Worm (Caenorhabditis elegans) whole organism, L1 larva: ENCODE measurements around the gene cyp-13A3.

ENCODE experiments used
- C04F5.9 ChIP-seq: sonication (generic microtip); optimal IDR thresholded peaks from 2 replicates; lab custom pipeline; 2016; ENCODE audit warnings: missing genetic modification characterization, missing compliant biosample characterization
- C16A3.4 ChIP-seq: fragments of 150-350 bp; optimal IDR thresholded peaks from 2 replicates; lab custom pipeline; 2014; ENCODE audit warnings: missing biosample characterization, missing genetic modification characterization
- C34B4.2 ChIP-seq: sonication (generic microtip); optimal IDR thresholded peaks from 2 replicates; lab custom pipeline; 2017; ENCODE audit warnings: mild to moderate bottlenecking, missing genetic modification characterization, missing compliant biosample characterization
- F16B12.6 ChIP-seq: fragments of 150-350 bp; optimal IDR thresholded peaks from 2 replicates; lab custom pipeline; 2014; ENCODE audit warnings: missing biosample characterization, missing genetic modification characterization
- Y116A8C.19 ChIP-seq: sonication (generic microtip); optimal IDR thresholded peaks from 2 replicates; lab custom pipeline; 2016; ENCODE audit warnings: missing compliant biosample characterization, missing genetic modification characterization, borderline replicate concordance
- aha-1 ChIP-seq: fragments of 150-350 bp; optimal IDR thresholded peaks from 2 replicates; lab custom pipeline; 2014; ENCODE audit warnings: missing biosample characterization, missing genetic modification characterization
- ama-1 ChIP-seq: fragments of 150-350 bp; optimal IDR thresholded peaks from 2 replicates; lab custom pipeline; 2014
- ceh-63 ChIP-seq: fragments of 200-800 bp; sonication (Bioruptor generic); optimal IDR thresholded peaks from 2 replicates; lab custom pipeline; 2018; ENCODE audit warnings: mild to moderate bottlenecking, missing genetic modification characterization, missing compliant biosample characterization
- ceh-8 ChIP-seq: fragments of 200-800 bp; sonication (Bioruptor generic); optimal IDR thresholded peaks from 2 replicates; lab custom pipeline; 2018; ENCODE audit warnings: mild to moderate bottlenecking, missing genetic modification characterization, moderate library complexity, missing compliant biosample characterization
- ces-1 ChIP-seq: fragments of 150-350 bp; optimal IDR thresholded peaks from 2 replicates; lab custom pipeline; 2014; ENCODE audit warnings: missing biosample characterization, missing genetic modification reagents, missing genetic modification characterization
- dpl-1 ChIP-seq, 3 experiments: fragments of 150-350 bp in 2 of 3; sonication (generic microtip) in 1 of 3; optimal IDR thresholded peaks; 2 replicates each; lab custom pipeline; 2014 to 2017; ENCODE audit warnings: missing biosample characterization in 3 of 3, missing genetic modification characterization in 3 of 3, missing genetic modification reagents in 3 of 3
- efl-1 ChIP-seq, 4 experiments: fragments of 150-350 bp; optimal IDR thresholded peaks in 3 of 4; peaks in 1 of 4; 1 replicate in 1 of 4; 2 replicates in 3 of 4; lab custom pipeline; 2014; ENCODE audit warnings: missing biosample characterization in 2 of 4, missing genetic modification characterization in 2 of 4, missing genetic modification reagents in 2 of 4
- efl-3 ChIP-seq: fragments of 200-800 bp; sonication (Bioruptor generic); optimal IDR thresholded peaks from 2 replicates; lab custom pipeline; 2018; ENCODE audit warnings: mild to moderate bottlenecking, missing genetic modification characterization, missing compliant biosample characterization
- egl-27 ChIP-seq, 2 experiments: fragments of 150-350 bp in 1 of 2; sonication (generic microtip); optimal IDR thresholded peaks; 3 replicates each; lab custom pipeline; 2017 to 2018; ENCODE audit warnings: missing biosample characterization in 2 of 2, missing genetic modification characterization in 2 of 2, missing genetic modification reagents in 2 of 2
- elt-3 ChIP-seq, 6 experiments: fragments of 150-350 bp in 1 of 6; sonication (generic microtip); optimal IDR thresholded peaks; 2 replicates each; lab custom pipeline; 2017 to 2018; ENCODE audit warnings: missing biosample characterization in 6 of 6, missing genetic modification characterization in 6 of 6, inconsistent platforms in 1 of 6
- fkh-10 ChIP-seq: sonication (generic microtip); optimal IDR thresholded peaks from 2 replicates; lab custom pipeline; 2017; ENCODE audit warnings: missing biosample characterization, missing genetic modification reagents, missing genetic modification characterization
- fkh-4 ChIP-seq: sonication (generic microtip); optimal IDR thresholded peaks from 2 replicates; lab custom pipeline; 2016; ENCODE audit warnings: missing compliant biosample characterization, missing genetic modification characterization, borderline replicate concordance
- fkh-8 ChIP-seq: sonication (generic microtip); optimal IDR thresholded peaks from 2 replicates; lab custom pipeline; 2016; ENCODE audit warnings: mild to moderate bottlenecking, missing genetic modification characterization, missing compliant biosample characterization
- hlh-17 ChIP-seq: fragments of 200-800 bp; sonication (Bioruptor generic); optimal IDR thresholded peaks from 2 replicates; lab custom pipeline; 2018; ENCODE audit warnings: missing genetic modification characterization, mild to moderate bottlenecking, missing compliant biosample characterization, moderate library complexity, borderline replicate concordance
- hlh-4 ChIP-seq: sonication (generic microtip); optimal IDR thresholded peaks from 2 replicates; lab custom pipeline; 2016; ENCODE audit warnings: mild to moderate bottlenecking, missing genetic modification characterization, missing compliant biosample characterization
- hpl-2 ChIP-seq: fragments of 150-350 bp; optimal IDR thresholded peaks from 2 replicates; lab custom pipeline; 2014; ENCODE audit warnings: missing biosample characterization, missing genetic modification reagents, missing genetic modification characterization
- irx-1 ChIP-seq: sonication (generic microtip); optimal IDR thresholded peaks from 2 replicates; lab custom pipeline; 2016; ENCODE audit warnings: missing genetic modification characterization, missing compliant biosample characterization
- isw-1 ChIP-seq: fragments of 200-800 bp; sonication (Bioruptor generic); IDR thresholded peaks from 2 replicates; pipeline ENCODE4 v1.3.6; 2022; ENCODE audit warnings: missing genetic modification characterization, missing compliant biosample characterization
- jun-1 ChIP-seq: fragments of 150-350 bp; optimal IDR thresholded peaks from 2 replicates; lab custom pipeline; 2014; ENCODE audit warnings: missing biosample characterization, missing genetic modification reagents, missing genetic modification characterization
- lin-14 ChIP-seq: fragments of 200-800 bp; sonication (Bioruptor generic); optimal IDR thresholded peaks from 2 replicates; lab custom pipeline; 2018; ENCODE audit warnings: mild to moderate bottlenecking, missing genetic modification characterization, moderate library complexity, missing compliant biosample characterization
- lsy-2 ChIP-seq, 2 experiments: fragments of 150-350 bp; optimal IDR thresholded peaks; 2 replicates each; lab custom pipeline; 2014; ENCODE audit warnings: missing biosample characterization in 2 of 2, missing genetic modification characterization in 2 of 2
- mab-9 ChIP-seq: fragments of 200-800 bp; sonication (Bioruptor generic); IDR thresholded peaks from 2 replicates; pipeline ENCODE4 v1.3.6; 2022; ENCODE audit warnings: missing genetic modification reagents, missing genetic modification characterization, missing compliant biosample characterization
- mdl-1 ChIP-seq, 2 experiments: fragments of 150-350 bp; optimal IDR thresholded peaks; 2 replicates each; lab custom pipeline; 2014 to 2017; ENCODE audit warnings: missing biosample characterization in 2 of 2, missing genetic modification characterization in 2 of 2, inconsistent platforms in 1 of 2
- mef-2 ChIP-seq: fragments of 150-350 bp; optimal IDR thresholded peaks from 2 replicates; lab custom pipeline; 2014; ENCODE audit warnings: missing biosample characterization, missing genetic modification characterization
- mep-1 ChIP-seq: fragments of 150-350 bp; optimal IDR thresholded peaks from 2 replicates; lab custom pipeline; 2014; ENCODE audit warnings: missing biosample characterization, missing genetic modification characterization
- nhr-11 ChIP-seq: fragments of 150-350 bp; optimal IDR thresholded peaks from 2 replicates; lab custom pipeline; 2014; ENCODE audit warnings: missing biosample characterization, missing genetic modification characterization
- nhr-12 ChIP-seq: sonication (generic microtip); optimal IDR thresholded peaks from 2 replicates; lab custom pipeline; 2017; ENCODE audit warnings: missing biosample characterization, missing genetic modification characterization
- nhr-19 ChIP-seq: fragments of 200-800 bp; sonication (Bioruptor generic); conservative IDR thresholded peaks from 2 replicates; pipeline ENCODE4 v1.3.6; 2022; ENCODE audit warnings: missing genetic modification characterization, missing compliant biosample characterization
- nhr-20 ChIP-seq: sonication (generic microtip); optimal IDR thresholded peaks from 2 replicates; lab custom pipeline; 2016; ENCODE audit warnings: mild to moderate bottlenecking, missing genetic modification characterization, missing compliant biosample characterization
- nhr-47 ChIP-seq: sonication (generic microtip); optimal IDR thresholded peaks from 2 replicates; lab custom pipeline; 2016; ENCODE audit warnings: mild to moderate bottlenecking, missing genetic modification characterization, moderate library complexity, missing compliant biosample characterization
- nhr-76 ChIP-seq: sonication (generic microtip); optimal IDR thresholded peaks from 2 replicates; lab custom pipeline; 2017; ENCODE audit warnings: missing biosample characterization, missing genetic modification characterization
- nhr-77 ChIP-seq: fragments of 150-350 bp; optimal IDR thresholded peaks from 2 replicates; lab custom pipeline; 2014; ENCODE audit warnings: missing biosample characterization, missing genetic modification characterization
- nhr-84 ChIP-seq: sonication (generic microtip); optimal IDR thresholded peaks from 2 replicates; lab custom pipeline; 2017; ENCODE audit warnings: missing biosample characterization, missing genetic modification characterization
- pag-3 ChIP-seq: sonication (generic microtip); optimal IDR thresholded peaks from 2 replicates; lab custom pipeline; 2017; ENCODE audit warnings: missing genetic modification characterization, mild to moderate bottlenecking, missing compliant biosample characterization, antibody characterized with exemption, borderline replicate concordance; ENCODE audit not compliant: insufficient read depth
- pqm-1 ChIP-seq: sonication (generic microtip); optimal IDR thresholded peaks from 3 replicates; lab custom pipeline; 2017; ENCODE audit warnings: missing biosample characterization, missing genetic modification characterization
- rnt-1 ChIP-seq: sonication (generic microtip); optimal IDR thresholded peaks from 2 replicates; lab custom pipeline; 2016; ENCODE audit warnings: mild to moderate bottlenecking, missing genetic modification characterization, moderate library complexity, missing compliant biosample characterization
- skn-1 ChIP-seq: fragments of 150-350 bp; optimal IDR thresholded peaks from 2 replicates; lab custom pipeline; 2014; ENCODE audit warnings: missing biosample characterization, missing genetic modification characterization
- snu-23 ChIP-seq: sonication (generic microtip); optimal IDR thresholded peaks from 2 replicates; lab custom pipeline; 2016; ENCODE audit warnings: missing genetic modification characterization, missing compliant biosample characterization
- swsn-7 ChIP-seq: sonication (generic microtip); optimal IDR thresholded peaks from 2 replicates; lab custom pipeline; 2016; ENCODE audit warnings: missing genetic modification characterization, missing compliant biosample characterization
- unc-62 ChIP-seq: fragments of 150-350 bp; optimal IDR thresholded peaks from 2 replicates; lab custom pipeline; 2014; ENCODE audit warnings: missing biosample characterization, missing genetic modification reagents, missing genetic modification characterization
- unc-86 ChIP-seq: sonication (generic microtip); optimal IDR thresholded peaks from 2 replicates; lab custom pipeline; 2016; ENCODE audit warnings: missing genetic modification characterization, missing compliant biosample characterization
- unc-98 ChIP-seq: fragments of 200-800 bp; sonication (Bioruptor generic); IDR thresholded peaks from 2 replicates; pipeline ENCODE4 v1.3.6; 2022; ENCODE audit warnings: missing genetic modification characterization, missing compliant biosample characterization
- vab-15 ChIP-seq: sonication (generic microtip); optimal IDR thresholded peaks from 2 replicates; lab custom pipeline; 2017; ENCODE audit warnings: missing genotype, mild to moderate bottlenecking, missing genetic modification characterization, missing compliant biosample characterization
- xbp-1 ChIP-seq: sonication (generic microtip); optimal IDR thresholded peaks from 2 replicates; lab custom pipeline; 2016; ENCODE audit warnings: missing genetic modification characterization, missing compliant biosample characterization
- zag-1 ChIP-seq: fragments of 150-350 bp; optimal IDR thresholded peaks from 2 replicates; lab custom pipeline; 2014; ENCODE audit warnings: missing biosample characterization, missing genetic modification characterization
- ztf-11 ChIP-seq, 2 experiments: sonication (generic microtip); optimal IDR thresholded peaks; 2 replicates each; lab custom pipeline; 2016 to 2017; ENCODE audit warnings: missing genetic modification characterization in 2 of 2, missing biosample characterization in 1 of 2, missing compliant biosample characterization in 1 of 2

cyp-13A3 gene

DNA sequence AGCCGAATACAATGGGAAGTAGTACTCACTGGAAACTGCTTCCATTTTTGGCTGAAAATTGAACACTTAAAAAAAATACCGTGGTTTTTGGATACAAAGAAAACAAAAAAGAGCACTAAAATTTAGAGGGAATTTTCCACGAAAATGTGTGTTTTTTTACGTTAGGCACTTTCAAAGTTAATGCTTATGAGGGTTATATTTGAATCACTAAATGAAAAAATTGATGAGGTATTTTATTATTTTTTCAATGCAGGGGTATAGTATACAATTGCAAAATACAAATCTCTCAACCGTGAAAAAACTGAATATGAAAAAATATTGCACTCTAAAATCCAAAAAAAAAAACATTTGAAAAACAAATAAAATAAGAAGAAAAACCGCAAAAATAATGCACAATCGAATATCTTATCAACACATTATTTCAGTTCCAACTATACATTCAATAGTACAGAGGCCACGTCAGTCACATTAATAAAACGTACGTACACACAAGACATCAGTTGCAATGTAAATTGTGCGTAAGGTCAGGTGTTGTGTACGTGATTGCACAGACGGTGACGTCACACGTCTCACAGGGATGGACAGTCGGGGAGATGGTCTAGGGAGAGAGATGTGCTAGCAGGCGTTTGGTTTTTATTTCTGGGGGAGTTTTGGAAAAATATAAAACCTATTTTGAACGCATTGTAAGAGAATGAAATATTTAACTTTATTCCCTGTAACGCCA is 23.1 kb downstream of the cyp-13A3 start, which contains the start of gene aqp-10:
Gene aqp-10, minus strand, starts transcription at position 51 of the 724 bp plus-strand sequence.
- TF ChIP-seq mef-2, result no peak
- TF ChIP-seq lin-14 (GFP tag; lab: Kevin White, UChicago), result peak; percentile 54
- no peak for TF ChIP-seq C34B4.2
- peak; percentile 46 for TF ChIP-seq swsn-7 (tag; lab: Kevin White, UChicago)
- TF ChIP-seq elt-3 (tag; optimal IDR thresholded peaks at IDR 0.05; lab: Kevin White, UChicago), result peak in 2 of 6 experiments; percentile 3 to 27
- no peak for TF ChIP-seq fkh-10 (GFP tag; lab: Kevin White, UChicago)
- TF ChIP-seq C04F5.9, result no peak
- TF ChIP-seq C16A3.4 (tag; lab: Kevin White, UChicago), result peak; percentile 44
- peak; percentile 47 for TF ChIP-seq nhr-19 (GFP tag; lab: Robert Waterston, UW)
- TF ChIP-seq unc-98 (GFP tag; lab: Robert Waterston, UW), result no peak
- TF ChIP-seq efl-1 (optimal IDR thresholded peaks at IDR 0.05; lab: Kevin White, UChicago), result peak; percentile 60 to 63
- TF ChIP-seq efl-1 (GFP tag; optimal IDR thresholded peaks at IDR 0.05 in 1 of 2; lab: Kevin White, UChicago), result peak; percentile 45 to 96
- 0 out of 2 replicates have a peak, but pooled peaks have one; percentile 39 for TF ChIP-seq mab-9 (GFP tag; lab: Robert Waterston, UW)
- no peak for TF ChIP-seq isw-1 (GFP tag; lab: Robert Waterston, UW)
- no peak for TF ChIP-seq hlh-17 (GFP tag; lab: Kevin White, UChicago)
- no peak for TF ChIP-seq pag-3
- TF ChIP-seq aha-1 (tag; lab: Kevin White, UChicago), result no peak
- no peak for TF ChIP-seq nhr-76 (tag; lab: Kevin White, UChicago)
- TF ChIP-seq skn-1, result peak; percentile 13
- TF ChIP-seq ceh-63 (GFP tag; lab: Kevin White, UChicago), result no peak
- no peak for TF ChIP-seq pqm-1
- peak; percentile 78 for TF ChIP-seq xbp-1 (tag; lab: Kevin White, UChicago)
- peak; percentile 73 for TF ChIP-seq nhr-20 (tag; lab: Kevin White, UChicago)
- TF ChIP-seq fkh-8, result no peak
- no peak for TF ChIP-seq ces-1 (GFP tag; lab: Kevin White, UChicago)
- no peak for TF ChIP-seq egl-27 (tag; optimal IDR thresholded peaks at IDR 0.05; lab: Kevin White, UChicago)
- no peak for TF ChIP-seq unc-86 (tag; lab: Kevin White, UChicago)
- TF ChIP-seq nhr-12 (tag; lab: Kevin White, UChicago), result no peak
- peak; percentile 78 for TF ChIP-seq mep-1 (tag; lab: Kevin White, UChicago)
- peak; percentile 46 for TF ChIP-seq rnt-1
- no peak for TF ChIP-seq Y116A8C.19 (tag; lab: Kevin White, UChicago)
- TF ChIP-seq snu-23, result peak; percentile 74
- TF ChIP-seq nhr-11 (tag; lab: Kevin White, UChicago), result no peak
- no peak for TF ChIP-seq ceh-8 (GFP tag; lab: Kevin White, UChicago)
- TF ChIP-seq jun-1 (tag; lab: Kevin White, UChicago), result no peak
- peak; percentile 1 for TF ChIP-seq irx-1 (tag; lab: Kevin White, UChicago)
- no peak for TF ChIP-seq ztf-11 (tag; optimal IDR thresholded peaks at IDR 0.05; lab: Kevin White, UChicago)
- TF ChIP-seq fkh-4 (tag; lab: Kevin White, UChicago), result no peak
- no peak for TF ChIP-seq efl-3 (GFP tag; lab: Kevin White, UChicago)
- no peak for TF ChIP-seq nhr-84 (tag; lab: Kevin White, UChicago)
- TF ChIP-seq dpl-1 (GFP tag; optimal IDR thresholded peaks at IDR 0.05; lab: Kevin White, UChicago), result peak in 2 of 3 experiments; percentile 55 to 61
- TF ChIP-seq unc-62 (GFP tag; lab: Kevin White, UChicago), result no peak
- peak; percentile 87 for TF ChIP-seq F16B12.6 (tag; lab: Kevin White, UChicago)
- TF ChIP-seq nhr-77 (tag; lab: Kevin White, UChicago), result no peak
- no peak for TF ChIP-seq ama-1 (lab: Kevin White, UChicago)
- no peak for TF ChIP-seq hpl-2
- TF ChIP-seq hlh-4 (tag; lab: Kevin White, UChicago), result no peak
- peak; percentile 54 to 68 for TF ChIP-seq lsy-2 (tag; optimal IDR thresholded peaks at IDR 0.05; lab: Kevin White, UChicago)
- no peak for TF ChIP-seq zag-1
- no peak for TF ChIP-seq mdl-1 (tag; optimal IDR thresholded peaks at IDR 0.05; lab: Kevin White, UChicago)
- TF ChIP-seq vab-15 (tag; lab: Kevin White, UChicago), result no peak
- peak; percentile 49 for TF ChIP-seq nhr-47 (tag; lab: Kevin White, UChicago)
